Worm (Caenorhabditis elegans): ENCODE measurements around the gene mua-3.

mua-3 gene

DNA sequence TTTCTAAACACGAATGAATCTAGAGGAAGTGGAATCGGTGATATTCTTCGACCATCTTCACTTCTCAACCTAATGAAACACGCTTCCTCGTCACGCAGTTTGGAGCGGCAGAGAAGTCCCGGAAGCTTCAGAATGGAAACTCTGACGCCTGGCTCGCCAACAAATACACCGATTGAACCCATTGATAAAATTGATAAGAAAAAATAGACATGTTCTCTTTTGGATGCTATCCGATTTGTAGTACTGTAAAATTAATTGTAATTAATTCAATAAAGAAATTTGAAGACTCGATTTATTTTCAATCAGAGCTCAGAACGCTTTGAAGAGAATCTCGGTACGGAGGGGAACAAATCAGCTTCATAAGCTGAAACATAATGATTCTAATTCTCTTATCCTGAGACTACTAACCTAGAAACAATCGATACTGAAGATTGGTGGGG, 54.1 kb downstream of the mua-3 start (continued):
- TF ChIP-seq pha-4 (GFP tag; IDR thresholded peaks at IDR 0.05) (peak; percentile 83), pha-4 (tag; optimal IDR thresholded peaks at IDR 0.05) (no peak), madf-9 (GFP tag; conservative IDR thresholded peaks at IDR 0.05) (peak; percentile 79), ceh-20 (GFP tag; IDR thresholded peaks at IDR 0.05) (peak; percentile 58; the same call in 1 of the 2 replicates), nhr-111 (GFP tag; optimal IDR thresholded peaks at IDR 0.05) (no peak), vab-7 (GFP tag; IDR thresholded peaks at IDR 0.05) (no peak), mxl-3 (GFP tag; optimal IDR thresholded peaks at IDR 0.05) (no peak), nhr-48 (tag; optimal IDR thresholded peaks at IDR 0.05) (peak; percentile 65), snpc-1.2 (GFP tag; IDR thresholded peaks at IDR 0.05) (0 out of 2 replicates have a peak, but pooled peaks have one; percentile 58), dpl-1 (GFP tag; optimal IDR thresholded peaks at IDR 0.05) (no peak), aha-1 (tag) (no peak), cey-2 (tag; optimal IDR thresholded peaks at IDR 0.05; ENCODE audit: borderline replicate concordance, insufficient read depth) (no peak), tag-97 (GFP tag; IDR thresholded peaks at IDR 0.05) (no peak), lin-15B (tag; optimal IDR thresholded peaks at IDR 0.05) (no peak), duxl-1 (tag; optimal IDR thresholded peaks at IDR 0.05; ENCODE audit: poor library complexity) (peak; percentile 40), ctbp-1 (GFP tag; IDR thresholded peaks at IDR 0.05) (0 out of 2 replicates have a peak, but pooled peaks have one; percentile 56), fos-1 (tag; optimal IDR thresholded peaks at IDR 0.05) (peak; percentile 32), daf-12 (tag; optimal IDR thresholded peaks at IDR 0.05) (no peak), lin-13 (GFP tag; optimal IDR thresholded peaks at IDR 0.05) (peak; percentile 43), dmd-9 (GFP tag; IDR thresholded peaks at IDR 0.05) (peak; percentile 77), unc-39 (tag; optimal IDR thresholded peaks at IDR 0.05) (no peak), jun-1 (tag; optimal IDR thresholded peaks at IDR 0.05) (peak; percentile 49), hmg-1.1 (GFP tag; IDR thresholded peaks at IDR 0.05) (peak; percentile 43; the same call in 1 of the 2 replicates), mep-1 (tag; optimal IDR thresholded peaks at IDR 0.05) (peak; percentile 87), zfp-2 (tag; optimal IDR thresholded peaks at IDR 0.05) (peak; percentile 5), lin-1 (GFP tag; IDR thresholded peaks at IDR 0.05) (peak; percentile 61; the same call in 1 of the 2 replicates), Y5F2A.4 (GFP tag; optimal IDR thresholded peaks at IDR 0.05) (peak; percentile 2), dve-1 (tag; optimal IDR thresholded peaks at IDR 0.05; ENCODE audit: insufficient read depth) (peak; percentile 87), set-16 (GFP tag; IDR thresholded peaks at IDR 0.05) (peak; percentile 27; the same call in 1 of the 2 replicates), ceh-32 (tag; optimal IDR thresholded peaks at IDR 0.05; ENCODE audit: poor library complexity) (no peak), ceh-44 (GFP tag; IDR thresholded peaks at IDR 0.05) (no peak), F49E8.2 (tag; optimal IDR thresholded peaks at IDR 0.05; ENCODE audit: borderline replicate concordance) (peak; percentile 19), aly-2 (tag; optimal IDR thresholded peaks at IDR 0.05) (no peak), php-3 (GFP tag; IDR thresholded peaks at IDR 0.05) (0 out of 2 replicates have a peak, but pooled peaks have one; percentile 63), ztf-11 (tag; optimal IDR thresholded peaks at IDR 0.05) (no peak), lin-38 (GFP tag; IDR thresholded peaks at IDR 0.05) (peak; percentile 75), zag-1 (tag; optimal IDR thresholded peaks at IDR 0.05) (no peak), hlh-30 (tag; optimal IDR thresholded peaks at IDR 0.05; ENCODE audit: insufficient read depth) (peak; percentile 58), ceh-82 (tag; optimal IDR thresholded peaks at IDR 0.05) (no peak), nhr-102 (tag; optimal IDR thresholded peaks at IDR 0.05) (peak; percentile 79), arid-1 (GFP tag; conservative IDR thresholded peaks at IDR 0.05) (peak; percentile 70), Y48G9A.11 (GFP tag; IDR thresholded peaks at IDR 0.05) (peak; percentile 70), lsy-2 (tag; optimal IDR thresholded peaks at IDR 0.05) (peak; percentile 5 to 74), zip-2 (tag; optimal IDR thresholded peaks at IDR 0.05) (peak; percentile 45), pqm-1 (tag; optimal IDR thresholded peaks at IDR 0.05) (no peak), mxl-2 (GFP tag; conservative IDR thresholded peaks at IDR 0.05) (no peak), nhr-10 (tag; optimal IDR thresholded peaks at IDR 0.05) (peak; percentile 85), Y75B8A.6 (GFP tag; IDR thresholded peaks at IDR 0.05) (peak; percentile 93), madf-5 (GFP tag; IDR thresholded peaks at IDR 0.05) (no peak; a peak in 1 of 4 replicates), egl-27 (tag; optimal IDR thresholded peaks at IDR 0.05) (no peak)
